Worm (Caenorhabditis elegans) whole organism, L4/young adult: ENCODE results near the gene str-55.

Source experiments
- dao-5 ChIP-seq: sonication (generic microtip); optimal IDR thresholded peaks from 2 replicates; lab custom pipeline; 2016; ENCODE audit warnings: missing genotype, missing genetic modification characterization, moderate library complexity, missing compliant biosample characterization
- him-1 ChIP-seq: sonication (generic microtip); optimal IDR thresholded peaks from 2 replicates; lab custom pipeline; 2016; ENCODE audit warnings: missing genotype, missing genetic modification reagents, missing genetic modification characterization, missing compliant biosample characterization

- TF ChIP-seq dao-5 (tag; lab: Kevin White, UChicago), result no peak
- TF ChIP-seq him-1 (tag; lab: Kevin White, UChicago), result no peak
Observed at ce11 chrV:16377849-16378248, 39.1 kb downstream of the str-55 start, which contains the start of gene F13A7.1.
